Worm (Caenorhabditis elegans) whole organism, midembryonic: ENCODE data around the gene nhr-34.

Experiments
- T22C8.4 ChIP-seq: fragments of 200-800 bp; sonication (Bioruptor generic); IDR thresholded peaks from 2 replicates; pipeline ENCODE4 v1.3.6; 2022; ENCODE audit warnings: missing genetic modification characterization, missing compliant biosample characterization
- cog-1 ChIP-seq: sonication (generic microtip); optimal IDR thresholded peaks from 2 replicates; lab custom pipeline; 2016; ENCODE audit warnings: missing genetic modification characterization, missing compliant biosample characterization
- flt-1 ChIP-seq: fragments of 200-800 bp; sonication (Bioruptor generic); IDR thresholded peaks from 2 replicates; pipeline ENCODE4 v1.3.6; 2022; ENCODE audit warnings: missing genetic modification characterization, missing compliant biosample characterization
- klf-2 ChIP-seq: fragments of 200-800 bp; sonication (Bioruptor generic); conservative IDR thresholded peaks from 2 replicates; pipeline ENCODE4 v1.3.6; 2022; ENCODE audit warnings: missing genetic modification reagents, missing genetic modification characterization, missing compliant biosample characterization
- med-1 ChIP-seq: sonication (generic microtip); optimal IDR thresholded peaks from 2 replicates; lab custom pipeline; 2017; ENCODE audit warnings: missing genetic modification characterization, mild to moderate bottlenecking, missing compliant biosample characterization, antibody characterized with exemption, missing genetic modification reagents; ENCODE audit not compliant: insufficient read depth
- ref-1 ChIP-seq: fragments of 200-800 bp; sonication (Bioruptor generic); conservative IDR thresholded peaks from 2 replicates; pipeline ENCODE4 v1.3.6; 2022; ENCODE audit warnings: missing genetic modification reagents, missing genetic modification characterization, missing compliant biosample characterization
- tab-1 ChIP-seq: fragments of 200-800 bp; sonication (Bioruptor generic); IDR thresholded peaks from 2 replicates; pipeline ENCODE4 v1.3.6; 2022; ENCODE audit warnings: missing genetic modification characterization, missing compliant biosample characterization
- ztf-23 ChIP-seq: fragments of 200-800 bp; sonication (Bioruptor generic); IDR thresholded peaks from 2 replicates; pipeline ENCODE4 v1.3.6; 2022; ENCODE audit warnings: missing genetic modification reagents, missing genetic modification characterization, missing compliant biosample characterization
- ztf-29 ChIP-seq: fragments of 200-800 bp; sonication (Bioruptor generic); IDR thresholded peaks from 2 replicates; pipeline ENCODE4 v1.3.6; 2022; ENCODE audit warnings: missing genetic modification reagents, missing genetic modification characterization, missing compliant biosample characterization

nhr-34 gene

DNA sequence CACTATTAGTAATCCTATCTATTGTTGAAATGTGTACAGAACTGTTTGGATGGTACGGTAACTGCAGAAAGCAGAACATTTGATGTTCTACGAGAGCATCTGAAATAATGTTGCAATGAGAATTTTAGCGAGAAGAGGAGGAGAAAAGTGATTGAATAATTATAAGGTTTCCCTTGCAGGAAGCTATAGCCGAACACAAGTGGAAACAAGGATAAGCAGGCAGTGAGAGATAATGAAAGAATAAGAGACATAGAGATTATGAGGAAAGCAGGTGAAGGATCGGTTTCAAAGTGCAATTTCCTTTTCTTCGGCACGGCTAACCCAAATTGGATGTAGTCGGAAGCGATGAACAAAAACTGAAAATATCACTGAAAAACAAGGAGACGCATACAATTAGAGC, 33.5 kb downstream of the nhr-34 start, which contains the start of gene del-2:
TSS of gene del-2 (minus strand) at position 101 of the 400 bp plus-strand sequence.
- no peak for TF ChIP-seq ztf-29 (GFP tag; lab: Robert Waterston, UW)
- no peak for TF ChIP-seq cog-1 (tag; lab: Kevin White, UChicago)
- no peak for TF ChIP-seq ref-1 (GFP tag; lab: Robert Waterston, UW)
- no peak for TF ChIP-seq T22C8.4 (GFP tag; lab: Robert Waterston, UW)
- TF ChIP-seq ztf-23, result no peak

- no peak for TF ChIP-seq med-1 (GFP tag; lab: Kevin White, UChicago)
- no peak for TF ChIP-seq flt-1 (GFP tag; lab: Robert Waterston, UW)
- no peak for TF ChIP-seq tab-1
- TF ChIP-seq klf-2 (GFP tag; lab: Robert Waterston, UW), result no peak
- no peak for TF ChIP-seq cog-1 (tag; lab: Kevin White, UChicago)
- TF ChIP-seq T22C8.4 (GFP tag; lab: Robert Waterston, UW), result no peak
- TF ChIP-seq ref-1 (GFP tag; lab: Robert Waterston, UW), result no peak
- TF ChIP-seq ztf-23, result no peak
- TF ChIP-seq ztf-29 (GFP tag; lab: Robert Waterston, UW), result no peak
These were observed 40.6 kb downstream of the nhr-34 start, which contains the start of gene mca-1 for ce11 chrIV:9634848-9635247. mca-1 (minus strand) TSS chrIV:9634948.

- TF ChIP-seq ztf-23 (no peak), ref-1 (GFP tag; lab: Robert Waterston, UW) (no peak), cog-1 (tag; lab: Kevin White, UChicago) (no peak)
These were observed 41.6 kb downstream of the nhr-34 start for ce11 chrIV:9633889-9634288.

ce11 chrIV:9632966-9633494, 42.4 kb downstream of the nhr-34 start:
- TF ChIP-seq tab-1 (no peak), klf-2 (GFP tag; lab: Robert Waterston, UW) (no peak), cog-1 (tag; lab: Kevin White, UChicago) (no peak), flt-1 (GFP tag; lab: Robert Waterston, UW) (no peak), med-1 (GFP tag; lab: Kevin White, UChicago) (no peak), ztf-29 (GFP tag; lab: Robert Waterston, UW) (no peak), T22C8.4 (GFP tag; lab: Robert Waterston, UW) (no peak), ztf-23 (no peak), ref-1 (GFP tag; lab: Robert Waterston, UW) (no peak)

DNA sequence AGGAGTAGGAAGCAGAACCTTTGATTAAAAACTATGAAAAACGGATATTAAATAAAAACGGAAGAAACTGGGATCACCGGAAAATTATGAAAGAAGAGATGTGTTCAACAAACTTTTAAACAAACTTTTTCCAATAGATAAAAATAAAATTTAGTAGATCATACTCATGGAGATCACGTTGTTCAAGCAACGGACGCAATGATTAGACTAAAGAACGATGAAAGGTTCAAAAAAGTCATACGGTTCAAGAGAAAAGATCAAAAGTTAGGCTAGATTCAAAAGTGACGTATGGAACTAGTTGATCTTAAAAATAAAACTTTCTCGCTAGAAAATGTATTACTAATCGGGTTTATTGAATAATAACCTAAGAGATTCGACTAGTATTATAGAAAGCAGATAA, 43.4 kb downstream of the nhr-34 start:
- no peak for TF ChIP-seq med-1 (GFP tag; lab: Kevin White, UChicago)
- TF ChIP-seq ztf-29 (GFP tag; lab: Robert Waterston, UW), result no peak
- TF ChIP-seq cog-1 (tag; lab: Kevin White, UChicago), result no peak
- TF ChIP-seq tab-1, result no peak
- no peak for TF ChIP-seq flt-1 (GFP tag; lab: Robert Waterston, UW)
- TF ChIP-seq ztf-23, result no peak
- TF ChIP-seq T22C8.4 (GFP tag; lab: Robert Waterston, UW), result no peak
- no peak for TF ChIP-seq ref-1 (GFP tag; lab: Robert Waterston, UW)
- no peak for TF ChIP-seq klf-2 (GFP tag; lab: Robert Waterston, UW)

ce11 chrIV:9631579-9631978, 43.9 kb downstream of the nhr-34 start:
- TF ChIP-seq tab-1 (no peak), flt-1 (GFP tag; lab: Robert Waterston, UW) (no peak), ref-1 (GFP tag; lab: Robert Waterston, UW) (no peak), klf-2 (GFP tag; lab: Robert Waterston, UW) (no peak), cog-1 (tag; lab: Kevin White, UChicago) (no peak), T22C8.4 (GFP tag; lab: Robert Waterston, UW) (no peak)

- TF ChIP-seq T22C8.4 (GFP tag; lab: Robert Waterston, UW), result no peak
- TF ChIP-seq ztf-23, result no peak
- TF ChIP-seq ref-1 (GFP tag; lab: Robert Waterston, UW), result no peak
- no peak for TF ChIP-seq tab-1
- no peak for TF ChIP-seq flt-1 (GFP tag; lab: Robert Waterston, UW)
- no peak for TF ChIP-seq cog-1 (tag; lab: Kevin White, UChicago)
- no peak for TF ChIP-seq klf-2 (GFP tag; lab: Robert Waterston, UW)
- no peak for TF ChIP-seq ztf-29 (GFP tag; lab: Robert Waterston, UW)
- TF ChIP-seq med-1 (GFP tag; lab: Kevin White, UChicago), result no peak
These were observed 48.4 kb downstream of the nhr-34 start for ce11 chrIV:9627033-9627432.

DNA sequence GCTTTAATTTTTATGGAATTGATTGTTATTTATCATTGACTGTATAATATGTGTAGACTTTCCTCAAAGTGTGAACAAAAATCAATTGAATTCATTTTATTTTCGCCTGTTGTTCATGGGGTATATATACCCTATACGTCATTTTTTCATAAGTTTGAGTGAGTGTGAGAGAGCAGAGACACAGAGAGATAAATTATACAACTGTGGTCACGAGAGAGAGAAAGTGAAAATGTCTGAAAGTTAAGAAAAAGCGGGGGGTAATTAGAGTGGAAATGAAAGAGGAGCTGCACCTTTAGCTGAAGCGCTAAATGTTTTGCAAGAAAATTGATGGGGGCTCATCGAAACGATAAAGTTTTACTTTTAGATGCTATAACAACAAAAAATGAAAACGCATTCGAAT, 49.6 kb downstream of the nhr-34 start:
- TF ChIP-seq tab-1 (no peak), med-1 (GFP tag; lab: Kevin White, UChicago) (no peak), flt-1 (GFP tag; lab: Robert Waterston, UW) (no peak), ztf-29 (GFP tag; lab: Robert Waterston, UW) (no peak), cog-1 (tag; lab: Kevin White, UChicago) (no peak), T22C8.4 (GFP tag; lab: Robert Waterston, UW) (no peak), ref-1 (GFP tag; lab: Robert Waterston, UW) (no peak), ztf-23 (no peak), klf-2 (GFP tag; lab: Robert Waterston, UW) (no peak)

- no peak for TF ChIP-seq T22C8.4 (GFP tag; lab: Robert Waterston, UW)
- no peak for TF ChIP-seq ztf-23
- TF ChIP-seq ref-1 (GFP tag; lab: Robert Waterston, UW), result no peak
- TF ChIP-seq klf-2 (GFP tag; lab: Robert Waterston, UW), result no peak
- no peak for TF ChIP-seq tab-1
- TF ChIP-seq ztf-29 (GFP tag; lab: Robert Waterston, UW), result no peak
- no peak for TF ChIP-seq flt-1 (GFP tag; lab: Robert Waterston, UW)
- no peak for TF ChIP-seq med-1 (GFP tag; lab: Kevin White, UChicago)
These were observed 50.5 kb downstream of the nhr-34 start, which contains the start of gene W09C2.10 for ce11 chrIV:9624977-9625376. W09C2.10 (minus strand) TSS chrIV:9625077.

DNA sequence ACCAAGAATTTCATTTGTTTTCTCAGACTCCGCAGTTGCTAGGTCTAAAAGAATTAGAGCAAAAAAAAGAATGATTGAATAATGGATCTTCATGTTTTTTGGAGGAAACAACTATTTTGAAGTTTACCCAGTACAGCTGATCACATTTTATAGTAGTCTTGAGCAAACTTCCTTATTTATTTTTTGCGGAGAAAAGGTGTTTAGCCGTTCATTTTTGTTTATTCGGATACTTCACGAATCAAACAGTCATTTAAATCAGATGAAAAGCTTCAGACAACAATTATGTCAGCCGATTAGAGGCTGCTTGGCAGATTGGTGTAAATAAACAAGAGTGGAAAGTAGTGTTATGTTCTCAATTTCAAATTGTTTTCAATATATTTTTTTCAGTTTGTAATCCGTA, 51.2 kb downstream of the nhr-34 start, which contains the start of gene W09C2.8:
TSS of gene W09C2.8 (minus strand) at position 101 of the 400 bp plus-strand sequence.
- TF ChIP-seq flt-1 (GFP tag; lab: Robert Waterston, UW) (no peak), med-1 (GFP tag; lab: Kevin White, UChicago) (no peak), ref-1 (GFP tag; lab: Robert Waterston, UW) (no peak), tab-1 (no peak), ztf-23 (no peak), klf-2 (GFP tag; lab: Robert Waterston, UW) (no peak), cog-1 (tag; lab: Kevin White, UChicago) (no peak), ztf-29 (GFP tag; lab: Robert Waterston, UW) (no peak), T22C8.4 (GFP tag; lab: Robert Waterston, UW) (no peak)
